Worm (Caenorhabditis elegans): ENCODE measurements around the gene M01H9.3.

M01H9.3 gene

DNA sequence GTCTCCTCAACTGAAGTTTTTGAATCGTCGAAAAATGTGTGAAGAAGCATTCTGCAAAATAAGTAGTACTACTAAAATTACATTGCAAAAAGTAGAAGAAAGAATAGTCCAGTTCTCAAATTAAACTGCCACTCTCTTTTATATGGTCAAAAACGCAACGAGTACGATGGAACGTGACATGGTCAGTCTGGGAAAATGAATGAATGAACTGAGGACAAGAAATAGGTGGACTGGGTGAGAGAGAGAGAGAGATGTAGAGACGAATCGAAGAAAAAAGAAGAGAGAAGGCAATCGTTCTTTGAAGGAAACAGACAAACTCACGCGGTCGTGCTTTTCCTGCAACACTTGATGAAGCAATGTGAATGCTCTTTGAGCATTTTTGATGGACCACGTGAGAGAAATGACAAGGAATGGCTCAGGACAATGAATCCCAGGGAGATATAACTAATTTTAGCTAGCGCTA lies at the start of gene M01H9.3:
Gene M01H9.3 (minus strand): TSS at position 51 of the 463 bp plus-strand sequence.
- no peak for TF ChIP-seq unc-62 (GFP tag; optimal IDR thresholded peaks at IDR 0.05)

DNA sequence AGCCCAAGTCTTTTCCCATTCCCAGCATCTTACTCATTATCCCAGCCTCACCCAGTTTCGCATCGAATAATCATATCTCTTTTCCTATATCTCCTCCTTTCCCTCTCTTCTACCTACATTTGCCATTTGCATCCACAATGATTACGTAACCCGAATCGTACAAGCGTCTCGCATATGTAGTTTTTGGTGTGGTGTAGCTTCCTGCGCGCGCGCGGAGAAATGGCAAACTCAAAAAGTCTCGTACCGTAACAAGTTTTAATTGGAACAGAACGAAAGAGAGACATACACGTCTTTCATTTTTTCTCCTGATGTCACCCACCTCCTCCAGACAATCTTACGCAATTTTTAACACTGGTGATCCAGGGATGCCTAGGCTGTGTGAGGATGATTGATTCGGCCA lies 49.2 kb upstream of the M01H9.3 start:
- TF ChIP-seq unc-62 (GFP tag; optimal IDR thresholded peaks at IDR 0.05) = no peak

DNA sequence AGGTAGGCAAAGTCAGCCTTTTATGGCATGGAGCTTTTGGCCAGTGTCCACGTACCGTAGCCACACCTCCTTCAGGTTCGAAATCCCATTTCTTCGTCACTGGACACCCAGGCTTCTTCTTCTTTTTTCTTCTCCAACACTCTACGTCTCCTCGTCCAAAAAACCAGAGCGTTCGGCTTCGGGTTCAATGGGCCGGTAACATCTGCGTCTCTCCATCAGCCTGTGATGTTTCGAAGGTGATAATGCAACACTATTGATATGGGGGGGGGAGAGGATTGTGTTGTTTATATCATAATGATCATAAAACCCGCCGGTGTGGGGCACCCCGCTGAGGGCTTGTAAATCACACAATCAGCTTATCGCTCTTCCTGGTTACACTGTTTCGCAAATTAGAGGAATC lies 48.1 kb upstream of the M01H9.3 start, which contains the start of gene ZK180.6:
Gene ZK180.6 (minus strand): TSS at position 101 of the 400 bp plus-strand sequence.
- TF ChIP-seq unc-62 (GFP tag; optimal IDR thresholded peaks at IDR 0.05) = no peak

DNA sequence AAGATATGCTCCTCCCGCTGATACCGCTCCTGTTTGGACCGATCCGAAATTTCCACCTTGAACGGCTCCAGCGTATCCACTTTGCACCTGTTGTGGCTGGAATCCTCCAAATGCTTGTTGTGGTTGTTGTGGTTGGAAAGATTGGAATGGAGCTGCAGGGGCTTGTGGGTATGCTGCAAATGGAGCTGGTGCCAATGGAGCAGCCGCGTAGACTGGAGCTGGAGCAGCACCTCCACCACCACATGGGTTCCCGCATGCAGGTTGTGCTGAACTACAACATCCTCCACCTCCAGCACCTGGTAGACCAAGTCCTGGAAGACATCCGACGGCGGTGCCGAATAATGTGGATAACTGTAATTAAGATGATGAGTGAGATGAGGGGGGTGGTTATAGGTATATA lies 46.6 kb upstream of the M01H9.3 start:
- TF ChIP-seq unc-62 (GFP tag; optimal IDR thresholded peaks at IDR 0.05) = no peak

DNA sequence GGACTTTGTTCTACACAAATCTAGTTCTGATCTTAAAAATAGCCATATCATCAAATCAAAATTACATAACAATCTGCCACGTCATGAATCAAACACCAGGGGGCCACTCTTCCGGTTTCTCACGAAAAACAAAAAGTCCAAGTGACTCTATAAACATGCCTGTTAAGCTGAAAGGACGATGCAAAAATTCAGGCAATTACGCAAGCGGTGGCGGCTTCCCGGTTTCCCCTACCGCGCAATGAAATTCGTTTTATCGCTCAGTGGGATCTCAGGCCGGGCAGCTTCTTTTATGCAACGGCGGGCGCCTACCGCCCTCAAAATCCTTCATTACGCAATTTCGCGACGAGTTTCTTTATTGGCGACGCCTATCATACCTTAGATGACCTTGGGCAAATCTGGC lies 42.9 kb upstream of the M01H9.3 start:
- TF ChIP-seq unc-62 (GFP tag; optimal IDR thresholded peaks at IDR 0.05) = no peak

DNA sequence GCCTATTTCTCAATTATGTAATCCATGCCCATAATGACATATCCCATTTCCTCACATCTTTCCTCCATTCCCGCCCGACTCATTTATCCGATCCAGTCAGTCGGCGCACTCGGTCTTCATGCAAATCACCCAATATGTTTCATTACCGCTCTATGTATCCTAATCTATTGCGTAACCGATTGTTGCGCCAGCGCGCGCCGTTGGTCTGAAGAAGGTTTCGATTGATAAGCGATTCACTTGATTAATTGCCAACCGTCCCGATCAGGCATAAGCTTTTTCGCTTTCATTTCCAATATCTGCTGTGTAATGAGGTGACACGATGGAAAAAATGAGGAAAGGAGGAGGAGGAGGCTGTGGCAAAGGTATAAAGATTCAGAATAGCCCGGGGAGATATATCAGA lies 41.3 kb upstream of the M01H9.3 start:
- TF ChIP-seq unc-62 (GFP tag; optimal IDR thresholded peaks at IDR 0.05) = no peak

DNA sequence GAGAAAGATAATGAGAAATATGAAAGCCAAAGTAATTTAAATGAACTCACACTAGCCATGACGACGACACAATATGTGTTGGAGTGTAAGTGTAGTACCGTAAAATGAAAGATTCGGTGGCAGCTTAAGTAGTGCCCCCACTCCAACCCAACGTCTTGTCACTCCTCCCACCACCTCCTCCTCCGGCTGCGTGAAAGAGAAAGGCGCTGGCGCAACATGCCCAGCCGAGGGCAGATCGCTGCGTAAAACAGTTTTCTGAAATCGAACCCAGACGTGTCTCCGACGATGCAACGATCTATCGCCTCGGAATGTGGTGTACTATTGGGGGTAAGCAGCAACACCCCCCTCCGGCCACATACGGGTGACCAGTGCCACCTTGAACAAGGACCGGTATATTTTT lies 40.2 kb upstream of the M01H9.3 start, which contains the start of gene ZK180.5:
Gene ZK180.5 (minus strand): TSS at position 101 of the 400 bp plus-strand sequence.
- TF ChIP-seq unc-62 (GFP tag; optimal IDR thresholded peaks at IDR 0.05) = no peak

DNA sequence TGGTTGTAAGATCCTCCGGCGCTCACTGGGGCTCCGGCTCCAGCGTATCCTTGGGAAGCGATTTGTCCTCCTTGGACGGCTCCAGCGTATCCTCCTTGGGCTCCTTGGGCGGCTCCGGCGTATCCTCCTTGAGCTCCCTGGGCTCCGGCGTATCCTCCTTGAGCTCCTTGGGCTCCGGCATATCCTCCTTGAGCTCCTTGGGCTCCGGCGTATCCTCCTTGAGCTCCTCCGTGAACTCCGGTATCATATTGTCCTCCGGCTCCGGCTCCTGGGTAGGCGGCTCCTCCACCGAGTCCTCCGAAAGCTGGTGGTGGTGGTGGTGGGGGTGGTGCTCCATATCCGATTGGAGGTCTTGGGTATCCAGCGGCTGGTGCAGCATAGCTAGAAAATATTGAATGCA lies 39.6 kb upstream of the M01H9.3 start:
- no peak for TF ChIP-seq unc-62 (GFP tag; optimal IDR thresholded peaks at IDR 0.05)

DNA sequence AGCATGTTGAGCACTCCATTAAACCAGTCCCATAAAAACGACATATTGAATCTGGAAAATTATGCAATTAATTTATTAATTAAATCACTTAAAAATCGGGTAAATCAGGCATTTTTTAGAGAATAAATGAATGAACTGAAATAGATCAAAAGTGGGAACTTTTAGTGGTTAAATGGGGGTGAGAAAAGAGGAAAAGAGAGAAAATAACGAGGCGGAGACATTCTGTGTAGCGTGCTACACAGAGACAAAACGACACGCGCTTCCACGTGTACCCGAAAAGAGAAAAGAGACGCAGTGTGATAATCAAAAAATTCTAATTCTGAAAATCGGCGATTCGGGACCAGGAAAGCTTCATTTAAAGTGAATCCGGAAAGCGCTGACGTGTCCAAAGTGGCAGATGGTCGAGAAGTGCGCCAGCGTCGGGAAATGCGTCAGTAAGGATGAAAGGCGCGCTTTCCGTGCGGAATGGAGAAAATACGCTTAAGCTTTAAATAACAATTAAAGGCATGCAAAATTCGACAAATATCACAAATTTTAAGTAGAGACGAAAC lies 36.5 kb upstream of the M01H9.3 start, which contains the start of gene sar-1:
Gene sar-1 (minus strand): TSS at position 51 of the 551 bp plus-strand sequence.
- TF ChIP-seq unc-62 (GFP tag; optimal IDR thresholded peaks at IDR 0.05) = no peak

DNA sequence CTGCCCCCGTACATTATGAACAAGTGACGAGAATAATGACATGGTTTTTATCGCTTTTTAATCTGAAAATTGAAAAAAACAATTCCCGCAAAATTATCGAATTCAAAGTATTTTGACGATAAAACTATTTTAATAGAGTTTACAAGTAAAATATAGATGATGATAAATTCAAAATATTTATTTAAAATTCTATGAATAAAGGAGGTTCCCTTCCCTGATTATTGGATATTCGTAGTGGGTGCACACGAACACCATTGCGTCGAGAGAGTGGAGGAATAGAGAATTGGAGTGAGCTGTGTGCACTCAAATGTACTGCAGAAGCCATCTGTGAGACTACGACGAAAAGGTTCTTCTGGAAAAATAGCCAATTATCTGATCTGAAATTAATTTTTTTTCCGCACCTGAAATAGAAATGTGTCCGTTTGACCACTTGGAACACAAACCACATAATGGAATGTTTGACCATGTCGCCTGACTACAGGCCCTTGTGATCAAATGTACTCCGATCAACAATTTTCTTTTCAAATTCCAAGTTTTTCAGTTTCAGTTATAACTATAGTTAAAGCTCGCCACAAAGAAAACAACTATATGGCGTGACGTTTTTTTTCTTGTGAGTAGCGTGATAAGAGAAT lies 34.5 kb upstream of the M01H9.3 start, which contains the start of the genes rfth-1 and ZK180.8:
Gene rfth-1 (minus strand): TSS at position 51 of the 632 bp plus-strand sequence.
Gene ZK180.8 (minus strand): TSS at position 466 of the 632 bp plus-strand sequence.
- TF ChIP-seq unc-62 (GFP tag; optimal IDR thresholded peaks at IDR 0.05) = no peak

DNA sequence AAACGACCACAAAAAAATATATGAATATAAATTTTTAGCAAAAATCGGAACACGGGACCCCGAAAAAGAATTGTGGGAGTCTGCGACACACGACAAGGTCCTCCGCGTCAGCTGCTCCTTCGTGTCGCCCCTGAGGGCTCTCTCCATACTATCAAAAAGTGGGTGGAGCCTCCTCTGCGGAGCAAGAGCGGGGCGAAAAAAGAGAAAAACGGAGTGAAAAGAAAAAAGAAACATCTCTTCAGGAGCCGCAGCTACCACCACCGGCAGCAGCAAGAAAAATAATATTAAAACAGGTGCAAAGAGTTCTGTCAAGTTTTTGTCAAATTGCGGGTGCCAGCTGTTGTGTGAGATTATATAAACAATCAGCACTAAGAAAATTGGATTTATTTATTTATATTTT lies 29.8 kb upstream of the M01H9.3 start, which contains the start of gene gbb-2:
Gene gbb-2 (minus strand): TSS at position 112 of the 400 bp plus-strand sequence.
- no peak for TF ChIP-seq unc-62 (GFP tag; optimal IDR thresholded peaks at IDR 0.05)

DNA sequence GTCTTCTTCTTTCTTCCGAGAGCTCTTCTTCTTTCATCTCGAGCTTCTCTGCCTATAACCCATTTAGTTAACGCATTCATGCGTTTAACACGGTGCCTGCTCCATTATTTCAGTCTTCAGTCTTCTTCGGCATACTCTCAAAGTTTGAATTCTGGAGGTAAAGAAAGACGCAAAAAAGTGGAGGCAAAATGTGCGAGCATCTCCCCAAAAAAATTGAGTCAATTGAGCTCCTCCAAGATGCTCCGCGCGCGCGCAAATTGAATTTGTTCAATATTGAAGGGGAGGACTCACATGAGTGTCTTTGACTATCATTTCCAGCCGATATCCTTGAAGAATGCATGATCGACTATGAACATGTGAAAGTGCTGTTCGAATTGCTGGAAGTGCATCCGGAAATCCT lies 28.2 kb upstream of the M01H9.3 start:
- no peak for TF ChIP-seq unc-62 (GFP tag; optimal IDR thresholded peaks at IDR 0.05)

DNA sequence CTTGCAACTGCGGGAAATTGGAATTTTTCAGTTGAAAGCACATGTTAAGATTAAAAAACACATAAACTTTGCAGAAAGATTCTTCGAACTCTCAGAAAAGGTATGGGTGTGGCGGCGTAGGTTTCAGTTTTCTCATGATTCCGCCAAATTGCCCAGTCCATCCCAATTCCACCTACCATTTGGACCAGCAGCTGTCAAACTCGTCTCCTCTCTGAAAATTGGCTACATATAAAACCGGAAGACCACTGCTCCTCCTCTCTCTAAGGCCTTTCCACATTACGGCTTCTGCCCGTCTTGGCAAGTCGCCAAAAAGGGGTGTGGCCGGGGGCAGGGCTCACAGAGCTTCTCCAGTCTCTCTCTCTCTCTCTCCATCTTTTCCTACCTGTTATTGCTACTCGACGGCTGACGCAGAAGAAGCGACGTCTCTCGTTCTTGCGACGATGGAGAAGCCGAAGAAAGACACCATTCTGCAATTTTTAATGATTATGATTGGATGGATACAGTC lies 13.3 kb upstream of the M01H9.3 start, which contains the start of gene ZK180.7:
Gene ZK180.7 (plus strand): TSS at position 395 of the 505 bp plus-strand sequence.
- TF ChIP-seq unc-62 (GFP tag; optimal IDR thresholded peaks at IDR 0.05) = no peak

DNA sequence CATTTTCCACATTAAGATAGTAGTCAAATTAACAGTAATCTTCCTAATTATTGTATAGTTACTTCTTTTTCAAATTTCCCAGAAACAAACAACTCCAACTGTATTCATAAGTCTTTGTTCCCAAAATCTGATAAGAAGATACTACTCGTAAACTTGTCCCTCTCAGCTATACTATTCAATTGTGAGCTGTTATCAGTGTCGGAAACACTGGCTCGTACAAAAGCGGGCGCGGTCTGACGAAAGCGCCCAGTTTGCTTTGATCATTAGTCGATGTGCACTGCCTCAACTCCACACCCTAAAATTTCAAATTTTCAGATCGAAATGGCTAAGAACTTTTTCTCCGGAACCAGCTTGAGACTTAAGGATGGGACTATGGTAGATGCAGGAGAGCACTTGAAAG lies 9.9 kb upstream of the M01H9.3 start, which contains the start of gene trx-3:
Gene trx-3 (plus strand): TSS at position 291 of the 400 bp plus-strand sequence.
- no peak for TF ChIP-seq unc-62 (GFP tag; optimal IDR thresholded peaks at IDR 0.05)

DNA sequence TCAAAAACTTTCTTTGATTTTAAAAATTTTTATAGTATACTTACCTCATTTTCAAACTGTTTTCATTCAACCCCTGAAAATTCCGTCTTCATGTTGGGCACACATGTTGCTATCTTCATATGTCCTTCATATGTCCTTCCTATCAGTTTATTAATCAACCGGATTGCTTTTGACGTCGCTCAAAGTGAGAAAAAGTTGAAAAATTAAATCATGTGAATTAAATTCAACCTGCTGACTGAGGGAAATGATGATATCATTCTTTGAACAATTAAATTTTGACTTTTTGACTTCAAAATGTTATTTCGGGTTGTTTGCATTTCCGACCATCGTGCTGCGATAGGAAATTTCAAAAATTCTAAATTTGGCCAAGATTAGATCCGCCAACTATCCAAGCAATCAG lies 7.7 kb upstream of the M01H9.3 start:
- TF ChIP-seq unc-62 (GFP tag; optimal IDR thresholded peaks at IDR 0.05) = no peak

DNA sequence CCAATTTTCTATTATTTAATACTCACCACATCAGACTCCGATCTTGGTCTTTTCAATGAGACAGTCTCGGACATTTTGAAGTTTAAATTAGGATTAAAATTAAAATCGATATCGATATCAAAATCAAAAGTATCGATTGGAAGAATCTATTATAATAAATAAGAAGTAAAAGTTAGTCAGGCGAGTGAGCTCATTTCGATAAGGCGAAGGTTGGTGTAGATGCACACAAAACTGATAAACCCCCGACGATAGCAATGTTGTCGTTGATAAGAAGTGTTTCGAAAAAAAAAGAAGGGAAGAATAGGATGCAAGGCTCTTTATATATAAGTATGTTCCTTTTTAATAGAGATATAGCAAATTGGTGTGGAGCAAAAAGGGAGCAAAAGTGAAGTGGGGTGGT lies 5.7 kb upstream of the M01H9.3 start, which contains the start of gene M01H9.4:
Gene M01H9.4 (minus strand): TSS at position 379 of the 400 bp plus-strand sequence.
- no peak for TF ChIP-seq unc-62 (GFP tag; optimal IDR thresholded peaks at IDR 0.05)

DNA sequence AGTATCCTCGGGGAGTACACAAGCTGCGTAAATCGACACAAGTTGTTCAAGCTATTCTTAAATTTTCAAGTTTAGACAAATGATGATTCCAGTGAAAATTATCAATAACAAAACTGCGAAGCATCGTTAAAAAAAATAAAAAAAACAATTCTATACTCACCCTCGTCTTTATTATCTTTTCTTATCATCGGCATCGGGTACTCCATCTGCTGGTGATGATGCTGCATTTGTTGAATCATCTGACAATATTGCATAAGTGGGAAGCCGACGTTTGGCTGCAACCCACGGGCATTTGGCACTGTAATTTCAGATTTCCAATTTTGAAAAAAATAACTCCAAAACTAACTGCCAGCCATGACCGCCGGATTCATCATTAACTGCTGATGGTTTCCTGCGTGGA lies 4.4 kb upstream of the M01H9.3 start:
- TF ChIP-seq unc-62 (GFP tag; optimal IDR thresholded peaks at IDR 0.05) = no peak
